Worm (Caenorhabditis elegans) whole organism, L4 larva: ENCODE measurements around the gene dgk-5.

ENCODE experiments used
- F37D6.2 ChIP-seq: sonication (generic microtip); optimal IDR thresholded peaks from 2 replicates; lab custom pipeline; 2016; ENCODE audit warnings: mild to moderate bottlenecking, missing genetic modification characterization, missing compliant biosample characterization
- aha-1 ChIP-seq: fragments of 150-350 bp; peaks from one replicate; lab custom pipeline; 2014; ENCODE audit warnings: missing biosample characterization, missing genetic modification characterization
- ceh-82 ChIP-seq: sonication (generic microtip); optimal IDR thresholded peaks from 2 replicates; lab custom pipeline; 2017; ENCODE audit warnings: missing biosample characterization, missing genetic modification characterization
- ces-1 ChIP-seq: fragments of 150-350 bp; sonication (generic microtip); optimal IDR thresholded peaks from 4 replicates; lab custom pipeline; 2014; ENCODE audit warnings: missing biosample characterization, missing genetic modification reagents, missing genetic modification characterization
- lin-13 ChIP-seq: fragments of 150-350 bp; optimal IDR thresholded peaks from 2 replicates; lab custom pipeline; 2014; ENCODE audit warnings: missing biosample characterization, missing genetic modification reagents, missing genetic modification characterization
- unc-62 ChIP-seq, 3 experiments: fragments of 150-350 bp in 1 of 3; sonication (generic microtip); optimal IDR thresholded peaks in 2 of 3; peaks in 1 of 3; 1 replicate in 1 of 3; 2 replicates in 2 of 3; lab custom pipeline; 2014 to 2017; ENCODE audit warnings: missing biosample characterization in 3 of 3, missing genetic modification characterization in 3 of 3, missing genetic modification reagents in 3 of 3, missing genotype in 1 of 3

- TF ChIP-seq ces-1 (GFP tag; lab: Kevin White, UChicago) (no peak), F37D6.2 (tag; lab: Kevin White, UChicago) (peak; percentile 71), aha-1 (tag; lab: Kevin White, UChicago) (peak; percentile 73), ceh-82 (tag; lab: Kevin White, UChicago) (no peak), unc-62 (GFP tag; optimal IDR thresholded peaks at IDR 0.05 in 1 of 2; lab: Kevin White, UChicago) (peak in 1 of 2 experiments; percentile 48), unc-62 (tag; optimal IDR thresholded peaks at IDR 0.05; lab: Kevin White, UChicago) (no peak), lin-13 (GFP tag; lab: Kevin White, UChicago) (peak; percentile 68)
Observed at ce11 chrII:6491817-6492452, 21.1 kb upstream of the dgk-5 start, which contains the start of the genes T28D9.11 and T28D9.1.
